Fruit fly (Drosophila melanogaster) whole organism, wandering third instar larva: ENCODE results near the gene CG17378.

Experiments
- CG32264 ChIP-seq: fragments of 200-800 bp; sonication (Bioruptor generic); optimal IDR thresholded peaks from 2 replicates; lab custom pipeline; 2016; ENCODE audit warnings: missing biosample characterization, missing genetic modification characterization
- CG9705 ChIP-seq: fragments of 200-800 bp; sonication (Bioruptor generic); optimal IDR thresholded peaks from 2 replicates; lab custom pipeline; 2018; ENCODE audit warnings: missing biosample characterization, mild to moderate bottlenecking, missing genetic modification characterization
- Dfd ChIP-seq: fragments of >200 bp; optimal IDR thresholded peaks from 2 replicates; lab custom pipeline; 2017; ENCODE audit warnings: missing biosample characterization, missing genetic modification characterization
- Myc ChIP-seq: fragments of >200 bp; optimal IDR thresholded peaks from 2 replicates; lab custom pipeline; 2017
- Rel ChIP-seq, 2 experiments: fragments of 200-800 bp; sonication (Bioruptor generic) in 1 of 2; optimal IDR thresholded peaks; 2 replicates in 1 of 2; 3 replicates in 1 of 2; lab custom pipeline; 2016 to 2019; ENCODE audit warnings: mild to moderate bottlenecking in 2 of 2, missing biosample characterization in 2 of 2, missing genetic modification characterization in 2 of 2, moderate library complexity in 1 of 2
- Vsx2 ChIP-seq: fragments of 200-300, 225-300 bp; sonication (Bioruptor generic); optimal IDR thresholded peaks from 2 replicates; lab custom pipeline; 2018; ENCODE audit warnings: missing biosample characterization, missing genetic modification characterization; ENCODE audit not compliant: partially characterized antibody
- ey ChIP-seq: fragments of 200-800 bp; sonication (Bioruptor generic); optimal IDR thresholded peaks from 2 replicates; lab custom pipeline; 2016; ENCODE audit warnings: missing biosample characterization, missing genetic modification characterization
- h ChIP-seq: fragments of 200-800 bp; sonication (Bioruptor generic); optimal IDR thresholded peaks from 3 replicates; lab custom pipeline; 2016; ENCODE audit warnings: missing biosample characterization, mild to moderate bottlenecking, missing genetic modification characterization
- pan ChIP-seq: fragments of >200 bp; optimal IDR thresholded peaks from 2 replicates; lab custom pipeline; 2017
- rgr ChIP-seq: fragments of 200-800 bp; sonication (Bioruptor generic); optimal IDR thresholded peaks from 3 replicates; lab custom pipeline; 2016; ENCODE audit warnings: missing biosample characterization, mild to moderate bottlenecking, missing genetic modification characterization
- tai ChIP-seq: sonication (Bioruptor generic); optimal IDR thresholded peaks from 2 replicates; lab custom pipeline; 2016; ENCODE audit warnings: missing biosample characterization, missing genetic modification characterization
- usp ChIP-seq: fragments of >200 bp; optimal IDR thresholded peaks from 2 replicates; lab custom pipeline; 2017; ENCODE audit warnings: missing biosample characterization, missing genetic modification characterization
- woc ChIP-seq: sonication (Bioruptor generic); optimal IDR thresholded peaks from 2 replicates; lab custom pipeline; 2016; ENCODE audit warnings: missing biosample characterization, mild to moderate bottlenecking, missing genetic modification characterization

dm6 chr2L:6826298-6826697 is 52.5 kb downstream of the CG17378 start:
- TF ChIP-seq Myc (lab: Kevin White, UChicago) (no peak), Vsx2 (GFP tag; lab: Kevin White, UChicago) (no peak), h (GFP tag; lab: Kevin White, UChicago) (no peak), CG32264 (GFP tag; lab: Kevin White, UChicago) (no peak), usp (GFP tag; lab: Kevin White, UChicago) (no peak), Dfd (GFP tag; lab: Kevin White, UChicago) (no peak), tai (GFP tag; lab: Kevin White, UChicago) (no peak), Rel (GFP tag; optimal IDR thresholded peaks at IDR 0.05; lab: Kevin White, UChicago) (no peak), Rel (tag; optimal IDR thresholded peaks at IDR 0.05; lab: Kevin White, UChicago) (no peak), ey (GFP tag; lab: Kevin White, UChicago) (no peak), rgr (no peak), pan (no peak), CG9705 (GFP tag; lab: Kevin White, UChicago) (no peak), woc (no peak)
